Worm (Caenorhabditis elegans): ENCODE results near the gene math-13.
A peak's percentile ranks its signal among the peaks of the same experiment; 100 is the strongest.

The math-13 gene

ce11 chrII:1875658-1876057 is at the start of gene math-13:
math-13 (plus strand) TSS chrII:1875958.
- no peak for TF ChIP-seq arid-1 (GFP tag; conservative IDR thresholded peaks at IDR 0.05)
- no peak for TF ChIP-seq daf-19 (GFP tag; conservative IDR thresholded peaks at IDR 0.05)
- no peak for TF ChIP-seq nhr-77 (tag; optimal IDR thresholded peaks at IDR 0.05)
- no peak for TF ChIP-seq zip-11 (GFP tag; IDR thresholded peaks at IDR 0.05)
- no peak for TF ChIP-seq egl-27 (tag; optimal IDR thresholded peaks at IDR 0.05)
- no peak for TF ChIP-seq dmd-9 (GFP tag; IDR thresholded peaks at IDR 0.05)
- TF ChIP-seq nhr-237 (tag; optimal IDR thresholded peaks at IDR 0.05), result no peak
- no peak for TF ChIP-seq nhr-28 (tag; optimal IDR thresholded peaks at IDR 0.05)
- no peak for TF ChIP-seq ceh-32 (tag; optimal IDR thresholded peaks at IDR 0.05; ENCODE audit: poor library complexity)
- no peak for TF ChIP-seq D1046.2 (GFP tag; IDR thresholded peaks at IDR 0.05)
- no peak for TF ChIP-seq hif-1 (tag; optimal IDR thresholded peaks at IDR 0.05)
- no peak for TF ChIP-seq php-3 (GFP tag; IDR thresholded peaks at IDR 0.05)
- no peak for TF ChIP-seq unc-39 (tag; optimal IDR thresholded peaks at IDR 0.05)
- TF ChIP-seq lin-13 (GFP tag; optimal IDR thresholded peaks at IDR 0.05), result no peak
- no peak for TF ChIP-seq hmg-1.1 (GFP tag; IDR thresholded peaks at IDR 0.05)
- no peak for TF ChIP-seq duxl-1 (tag; optimal IDR thresholded peaks at IDR 0.05; ENCODE audit: poor library complexity)
- no peak for TF ChIP-seq ama-1 (optimal IDR thresholded peaks at IDR 0.05)

- no peak for TF ChIP-seq F26F4.8 (GFP tag; conservative IDR thresholded peaks at IDR 0.05)
- TF ChIP-seq pqm-1 (tag; optimal IDR thresholded peaks at IDR 0.05), result peak; percentile 63
- TF ChIP-seq dmd-6 (GFP tag; IDR thresholded peaks at IDR 0.05), result peak; percentile 19; the same call in 1 of the 2 replicates
- TF ChIP-seq dpl-1 (GFP tag; optimal IDR thresholded peaks at IDR 0.05), result no peak
Measured at ce11 chrII:1830182-1830682, 45.5 kb upstream of the math-13 start, which contains the start of gene math-40. math-40 (plus strand) TSS chrII:1830632.

ce11 chrII:1831883-1832388 is 43.8 kb upstream of the math-13 start, which contains the start of gene math-39:
math-39 (plus strand) TSS chrII:1832338.
- no peak for TF ChIP-seq mxl-2 (GFP tag; conservative IDR thresholded peaks at IDR 0.05)
- no peak for TF ChIP-seq F49E8.2 (tag; optimal IDR thresholded peaks at IDR 0.05; ENCODE audit: borderline replicate concordance)
- TF ChIP-seq nhr-28 (tag; optimal IDR thresholded peaks at IDR 0.05), result peak; percentile 10
- peak; percentile 40 for TF ChIP-seq pqm-1 (tag; optimal IDR thresholded peaks at IDR 0.05)
- no peak for TF ChIP-seq hlh-11 (tag; optimal IDR thresholded peaks at IDR 0.05)
- no peak for TF ChIP-seq lin-1 (GFP tag; IDR thresholded peaks at IDR 0.05)
- no peak for TF ChIP-seq daf-8 (GFP tag; IDR thresholded peaks at IDR 0.05)
- no peak for TF ChIP-seq Y5F2A.4 (GFP tag; optimal IDR thresholded peaks at IDR 0.05)
- no peak for TF ChIP-seq dmd-6 (GFP tag; IDR thresholded peaks at IDR 0.05)

ce11 chrII:1836204-1836603 is 39.6 kb upstream of the math-13 start, which contains the start of gene T08E11.1:
T08E11.1 (plus strand) TSS chrII:1836504.
- TF ChIP-seq tag-97 (GFP tag; IDR thresholded peaks at IDR 0.05) (no peak), daf-16 (GFP tag; optimal IDR thresholded peaks at IDR 0.05) (no peak), daf-16 (tag; optimal IDR thresholded peaks at IDR 0.05) (peak; percentile 21), tra-1 (GFP tag; IDR thresholded peaks at IDR 0.05) (no peak)

ce11 chrII:1842894-1843293 is 32.9 kb upstream of the math-13 start, which contains the start of the genes C52E2.5 and C52E2.4:
C52E2.5 (minus strand) TSS chrII:1842936.
C52E2.4 (plus strand) TSS chrII:1843145.
- peak; percentile 33 for TF ChIP-seq hlh-30 (tag; optimal IDR thresholded peaks at IDR 0.05; ENCODE audit: insufficient read depth)
- no peak for TF ChIP-seq daf-16 (GFP tag; optimal IDR thresholded peaks at IDR 0.05)
- peak; percentile 96 for TF ChIP-seq daf-16 (tag; optimal IDR thresholded peaks at IDR 0.05)
- TF ChIP-seq Y75B8A.6 (GFP tag; IDR thresholded peaks at IDR 0.05), result no peak
- TF ChIP-seq rbr-2 (tag; optimal IDR thresholded peaks at IDR 0.05), result no peak
- TF ChIP-seq lim-7 (GFP tag; IDR thresholded peaks at IDR 0.05), result no peak
- no peak for TF ChIP-seq aha-1 (tag)
- TF ChIP-seq ctbp-1 (GFP tag; IDR thresholded peaks at IDR 0.05), result no peak
- no peak for TF ChIP-seq set-16 (GFP tag; IDR thresholded peaks at IDR 0.05)
- no peak for TF ChIP-seq ZK337.2 (GFP tag; IDR thresholded peaks at IDR 0.05)
- TF ChIP-seq ztf-7 (tag; optimal IDR thresholded peaks at IDR 0.05), result no peak
- no peak for TF ChIP-seq T26A8.4 (GFP tag; IDR thresholded peaks at IDR 0.05)
- TF ChIP-seq dve-1 (tag; optimal IDR thresholded peaks at IDR 0.05; ENCODE audit: insufficient read depth), result peak; percentile 58
- TF ChIP-seq nhr-42 (GFP tag; IDR thresholded peaks at IDR 0.05), result no peak
- TF ChIP-seq R02D3.7 (tag; optimal IDR thresholded peaks at IDR 0.05), result no peak
- TF ChIP-seq nhr-28 (tag; optimal IDR thresholded peaks at IDR 0.05), result peak; percentile 82
- TF ChIP-seq mep-1 (tag; optimal IDR thresholded peaks at IDR 0.05), result no peak
- peak; percentile 64 for TF ChIP-seq dmd-6 (GFP tag; IDR thresholded peaks at IDR 0.05)

Measured in whole organism, L4 larva.